Worm (Caenorhabditis elegans): ENCODE measurements around the gene fbxc-36.

- TF ChIP-seq mes-4 (tag; optimal IDR thresholded peaks at IDR 0.05) (no peak), akir-1 (GFP tag; optimal IDR thresholded peaks at IDR 0.05) (no peak), him-1 (tag; optimal IDR thresholded peaks at IDR 0.05) (no peak), ztf-6 (GFP tag; IDR thresholded peaks at IDR 0.05) (no peak), ama-1 (optimal IDR thresholded peaks at IDR 0.05) (no peak), ama-1 (GFP tag; optimal IDR thresholded peaks at IDR 0.05) (no peak), ztf-25 (GFP tag; IDR thresholded peaks at IDR 0.05) (no peak), ceh-40 (GFP tag; IDR thresholded peaks at IDR 0.05) (no peak), somi-1 (GFP tag; optimal IDR thresholded peaks at IDR 0.05) (no peak), ceh-27 (GFP tag; optimal IDR thresholded peaks at IDR 0.05) (no peak)
Observed at ce11 chrII:915206-915605, 25.6 kb upstream of the fbxc-36 start.
